Worm (Caenorhabditis elegans) whole organism, young adult: Measurements from ENCODE around the gene secs-1.

ENCODE experiments used
- B0336.3 ChIP-seq: fragments of 200-800 bp; sonication (Bioruptor generic); IDR thresholded peaks from 2 replicates; pipeline ENCODE4 v1.3.6; 2022; ENCODE audit warnings: missing genetic modification characterization, missing compliant biosample characterization
- F10E7.11 ChIP-seq: sonication (generic microtip); optimal IDR thresholded peaks from 2 replicates; lab custom pipeline; 2017; ENCODE audit warnings: mild to moderate bottlenecking, missing genetic modification characterization, moderate library complexity, missing compliant biosample characterization
- F33H1.4 ChIP-seq: fragments of 200-800 bp; sonication (Bioruptor generic); IDR thresholded peaks from 2 replicates; pipeline ENCODE4 v1.3.6; 2022; ENCODE audit warnings: missing genetic modification reagents, missing genetic modification characterization, missing compliant biosample characterization
- F39B2.1 ChIP-seq: fragments of 200-800 bp; sonication (Bioruptor generic); IDR thresholded peaks from 2 replicates; pipeline ENCODE4 v1.3.6; 2022; ENCODE audit warnings: missing genetic modification reagents, missing genetic modification characterization, missing compliant biosample characterization
- F52B5.7 ChIP-seq: sonication (generic microtip); optimal IDR thresholded peaks from 2 replicates; lab custom pipeline; 2016; ENCODE audit warnings: mild to moderate bottlenecking, missing genetic modification characterization, missing compliant biosample characterization
- F57A8.1 ChIP-seq: fragments of 200-800 bp; sonication (Bioruptor generic); optimal IDR thresholded peaks from 2 replicates; lab custom pipeline; 2018; ENCODE audit warnings: mild to moderate bottlenecking, missing genetic modification characterization, moderate library complexity, missing compliant biosample characterization
- Y53F4B.3 ChIP-seq: fragments of 200-800 bp; sonication (Bioruptor generic); IDR thresholded peaks from 2 replicates; pipeline ENCODE4 v1.3.6; 2022; ENCODE audit warnings: missing genetic modification reagents, missing genetic modification characterization, missing compliant biosample characterization
- Y95B8A.8 ChIP-seq: fragments of 200-800 bp; sonication (Bioruptor generic); IDR thresholded peaks from 2 replicates; pipeline ENCODE4 v1.3.6; 2022; ENCODE audit warnings: missing genetic modification reagents, missing genetic modification characterization, missing compliant biosample characterization
- aptf-2 ChIP-seq: fragments of 200-800 bp; sonication (Bioruptor generic); conservative IDR thresholded peaks from 2 replicates; pipeline ENCODE4 v1.3.6; 2022; ENCODE audit warnings: missing genetic modification reagents, missing genetic modification characterization, missing compliant biosample characterization
- attf-5 ChIP-seq: fragments of 200-800 bp; sonication (Bioruptor generic); optimal IDR thresholded peaks from 2 replicates; lab custom pipeline; 2018; ENCODE audit warnings: mild to moderate bottlenecking, missing genetic modification characterization, missing compliant biosample characterization
- attf-6 ChIP-seq: fragments of 200-800 bp; sonication (Bioruptor generic); IDR thresholded peaks from 2 replicates; pipeline ENCODE4 v1.3.6; 2022; ENCODE audit warnings: missing genetic modification reagents, missing genetic modification characterization, missing compliant biosample characterization
- bed-2 ChIP-seq: fragments of 200-800 bp; sonication (Bioruptor generic); IDR thresholded peaks from 2 replicates; pipeline ENCODE4 v1.3.6; 2022; ENCODE audit warnings: missing genetic modification reagents, missing genetic modification characterization, missing compliant biosample characterization
- cebp-1 ChIP-seq, 2 experiments: fragments of 200-800 bp in 1 of 2; sonication (Bioruptor generic) in 1 of 2; sonication (generic microtip) in 1 of 2; IDR thresholded peaks in 1 of 2; optimal IDR thresholded peaks in 1 of 2; 2 replicates each; pipeline versions ENCODE4 v1.3.6 to Lab custom; 2017 to 2022; ENCODE audit warnings: missing compliant biosample characterization in 2 of 2, missing genetic modification characterization in 2 of 2, mild to moderate bottlenecking in 1 of 2, missing genetic modification reagents in 1 of 2, moderate library complexity in 1 of 2
- cebp-2 ChIP-seq: fragments of 200-800 bp; sonication (Bioruptor generic); IDR thresholded peaks from 2 replicates; pipeline ENCODE4 v1.3.6; 2022; ENCODE audit warnings: missing genetic modification characterization, missing compliant biosample characterization
- ceh-27 ChIP-seq: fragments of 200-800 bp; sonication (Bioruptor generic); optimal IDR thresholded peaks from 2 replicates; lab custom pipeline; 2018; ENCODE audit warnings: mild to moderate bottlenecking, missing genetic modification characterization, moderate library complexity, missing compliant biosample characterization
- chd-7 ChIP-seq: sonication (generic microtip); optimal IDR thresholded peaks from 2 replicates; lab custom pipeline; 2016; ENCODE audit warnings: mild to moderate bottlenecking, missing genetic modification characterization, moderate library complexity, missing compliant biosample characterization
- egl-44 ChIP-seq: fragments of 200-800 bp; sonication (Bioruptor generic); IDR thresholded peaks from 2 replicates; pipeline ENCODE4 v1.3.6; 2022; ENCODE audit warnings: missing genetic modification reagents, missing genetic modification characterization, missing compliant biosample characterization
- hmg-1.2 ChIP-seq: fragments of 200-800 bp; sonication (Bioruptor generic); IDR thresholded peaks from 2 replicates; pipeline ENCODE4 v1.3.6; 2022; ENCODE audit warnings: missing genetic modification reagents, missing genetic modification characterization, missing compliant biosample characterization
- hrde-1 ChIP-seq: sonication (generic microtip); optimal IDR thresholded peaks from 2 replicates; lab custom pipeline; 2016; ENCODE audit warnings: missing genetic modification characterization, mild to moderate bottlenecking, missing compliant biosample characterization, moderate library complexity, missing genotype, missing genetic modification reagents, borderline replicate concordance
- lag-1 ChIP-seq: fragments of 200-800 bp; sonication (Bioruptor generic); IDR thresholded peaks from 2 replicates; pipeline ENCODE4 v1.3.6; 2022; ENCODE audit warnings: missing genetic modification reagents, missing genetic modification characterization, missing compliant biosample characterization
- mes-4 ChIP-seq: sonication (generic microtip); optimal IDR thresholded peaks from 2 replicates; lab custom pipeline; 2016; ENCODE audit warnings: missing genotype, missing genetic modification characterization, missing compliant biosample characterization
- nfyb-1 ChIP-seq: fragments of 200-800 bp; sonication (Bioruptor generic); IDR thresholded peaks from 2 replicates; pipeline ENCODE4 v1.3.6; 2022; ENCODE audit warnings: missing genetic modification reagents, missing genetic modification characterization, missing compliant biosample characterization
- nhr-27 ChIP-seq: fragments of 200-800 bp; sonication (Bioruptor generic); optimal IDR thresholded peaks from 2 replicates; lab custom pipeline; 2018; ENCODE audit warnings: mild to moderate bottlenecking, missing genetic modification characterization, moderate library complexity, missing compliant biosample characterization
- repo-1 ChIP-seq: sonication (generic microtip); optimal IDR thresholded peaks from 2 replicates; lab custom pipeline; 2017; ENCODE audit warnings: mild to moderate bottlenecking, missing genetic modification characterization, missing compliant biosample characterization
- snpc-1.1 ChIP-seq: sonication (generic microtip); optimal IDR thresholded peaks from 2 replicates; lab custom pipeline; 2017; ENCODE audit warnings: missing genetic modification characterization, mild to moderate bottlenecking, missing compliant biosample characterization, antibody characterized with exemption, moderate library complexity, missing genotype, missing genetic modification reagents; ENCODE audit not compliant: insufficient read depth
- snpc-3.4 ChIP-seq: sonication (generic microtip); optimal IDR thresholded peaks from 2 replicates; lab custom pipeline; 2017; ENCODE audit warnings: missing genetic modification characterization, mild to moderate bottlenecking, missing compliant biosample characterization, antibody characterized with exemption, moderate library complexity, missing genotype, missing genetic modification reagents
- tbp1 ChIP-seq: fragments of 200-800 bp; sonication (Bioruptor generic); optimal IDR thresholded peaks from 2 replicates; lab custom pipeline; 2018; ENCODE audit warnings: mild to moderate bottlenecking, missing genetic modification characterization, missing compliant biosample characterization
- xnd-1 ChIP-seq: sonication (generic microtip); optimal IDR thresholded peaks from 2 replicates; lab custom pipeline; 2016; ENCODE audit warnings: missing genotype, missing genetic modification reagents, missing genetic modification characterization, missing compliant biosample characterization
- zfh-2 ChIP-seq: fragments of 200-800 bp; sonication (Bioruptor generic); conservative IDR thresholded peaks from 2 replicates; pipeline ENCODE4 v1.3.6; 2022; ENCODE audit warnings: missing genetic modification reagents, missing genetic modification characterization, missing compliant biosample characterization
- zim-3 ChIP-seq: sonication (generic microtip); optimal IDR thresholded peaks from 2 replicates; lab custom pipeline; 2017; ENCODE audit warnings: mild to moderate bottlenecking, missing genetic modification characterization, moderate library complexity, missing compliant biosample characterization
- ztf-18 ChIP-seq: sonication (generic microtip); optimal IDR thresholded peaks from 2 replicates; lab custom pipeline; 2016; ENCODE audit warnings: missing genotype, mild to moderate bottlenecking, missing genetic modification characterization, missing compliant biosample characterization
- ztf-28 ChIP-seq: fragments of 200-800 bp; sonication (Bioruptor generic); IDR thresholded peaks from 2 replicates; pipeline ENCODE4 v1.3.6; 2022; ENCODE audit warnings: missing genetic modification reagents, missing genetic modification characterization, missing compliant biosample characterization

Gene secs-1

ce11 chrV:10804374-10804773 is at the start of gene secs-1:
Gene secs-1 (minus strand): TSS chrV:10804474.
- TF ChIP-seq zim-3 (tag; lab: Kevin White, UChicago) (no peak), Y95B8A.8 (GFP tag; lab: Robert Waterston, UW) (no peak)

ce11 chrV:10846893-10847292 is 42.6 kb upstream of the secs-1 start, which contains the start of gene C29A12.6:
Gene C29A12.6 (plus strand): TSS chrV:10847193.
- TF ChIP-seq lag-1 (no peak), B0336.3 (GFP tag; lab: Robert Waterston, UW) (no peak), ceh-27 (GFP tag; lab: Kevin White, UChicago) (no peak), mes-4 (tag; lab: Kevin White, UChicago) (no peak), nhr-27 (tag; lab: Kevin White, UChicago) (no peak), attf-5 (GFP tag; lab: Kevin White, UChicago) (no peak), snpc-1.1 (tag; lab: Kevin White, UChicago) (no peak), F33H1.4 (GFP tag; lab: Robert Waterston, UW) (no peak), snpc-3.4 (tag; lab: Kevin White, UChicago) (no peak)
- TF ChIP-seq, all 124 proteins: peak for 0

ce11 chrV:10839398-10839797 is 35.1 kb upstream of the secs-1 start:
- no peak for TF ChIP-seq tbp1
- TF ChIP-seq cebp-1 (GFP tag; IDR thresholded peaks at IDR 0.05; lab: Robert Waterston, UW), result no peak
- no peak for TF ChIP-seq cebp-1 (tag; optimal IDR thresholded peaks at IDR 0.05; lab: Kevin White, UChicago)

- TF ChIP-seq cebp-2, result no peak
- no peak for TF ChIP-seq egl-44
- no peak for TF ChIP-seq nfyb-1
- TF ChIP-seq F10E7.11 (tag; lab: Kevin White, UChicago), result no peak
- no peak for TF ChIP-seq F39B2.1 (GFP tag; lab: Robert Waterston, UW)
- TF ChIP-seq lag-1, result no peak
- no peak for TF ChIP-seq F52B5.7 (tag; lab: Kevin White, UChicago)
- no peak for TF ChIP-seq bed-2 (GFP tag; lab: Robert Waterston, UW)
Observed at ce11 chrV:10838204-10838603, 33.9 kb upstream of the secs-1 start.

ce11 chrV:10834682-10835219 is 30.5 kb upstream of the secs-1 start:
- TF ChIP-seq Y53F4B.3 (GFP tag; lab: Robert Waterston, UW) (no peak), ztf-28 (GFP tag; lab: Robert Waterston, UW) (no peak), chd-7 (tag; lab: Kevin White, UChicago) (no peak), hmg-1.2 (GFP tag; lab: Robert Waterston, UW) (no peak), aptf-2 (GFP tag; lab: Robert Waterston, UW) (no peak), attf-6 (no peak), F57A8.1 (no peak), zfh-2 (no peak), ztf-18 (tag; lab: Kevin White, UChicago) (no peak), hrde-1 (tag; lab: Kevin White, UChicago) (no peak), repo-1 (no peak), xnd-1 (tag; lab: Kevin White, UChicago) (no peak)
